Worm (Caenorhabditis elegans) whole organism, L1 larva: ENCODE measurements around the gene F54F2.14.

ENCODE experiments used
- efl-1 ChIP-seq, 4 experiments: fragments of 150-350 bp; optimal IDR thresholded peaks in 3 of 4; peaks in 1 of 4; 1 replicate in 1 of 4; 2 replicates in 3 of 4; lab custom pipeline; 2014; ENCODE audit warnings: missing biosample characterization in 2 of 4, missing genetic modification characterization in 2 of 4, missing genetic modification reagents in 2 of 4
- efl-3 ChIP-seq: fragments of 200-800 bp; sonication (Bioruptor generic); optimal IDR thresholded peaks from 2 replicates; lab custom pipeline; 2018; ENCODE audit warnings: mild to moderate bottlenecking, missing genetic modification characterization, missing compliant biosample characterization
- egl-27 ChIP-seq, 2 experiments: fragments of 150-350 bp in 1 of 2; sonication (generic microtip); optimal IDR thresholded peaks; 3 replicates each; lab custom pipeline; 2017 to 2018; ENCODE audit warnings: missing biosample characterization in 2 of 2, missing genetic modification characterization in 2 of 2, missing genetic modification reagents in 2 of 2
- irx-1 ChIP-seq: sonication (generic microtip); optimal IDR thresholded peaks from 2 replicates; lab custom pipeline; 2016; ENCODE audit warnings: missing genetic modification characterization, missing compliant biosample characterization
- mep-1 ChIP-seq: fragments of 150-350 bp; optimal IDR thresholded peaks from 2 replicates; lab custom pipeline; 2014; ENCODE audit warnings: missing biosample characterization, missing genetic modification characterization
- nhr-12 ChIP-seq: sonication (generic microtip); optimal IDR thresholded peaks from 2 replicates; lab custom pipeline; 2017; ENCODE audit warnings: missing biosample characterization, missing genetic modification characterization
- tbx-2 ChIP-seq: sonication (generic microtip); optimal IDR thresholded peaks from 2 replicates; lab custom pipeline; 2016; ENCODE audit warnings: missing genetic modification characterization, missing compliant biosample characterization

ce11 chrIII:8824556-8824955, 33.2 kb downstream of the F54F2.14 start:
- TF ChIP-seq egl-27 (tag; optimal IDR thresholded peaks at IDR 0.05; lab: Kevin White, UChicago) (no peak), irx-1 (no peak), efl-1 (optimal IDR thresholded peaks at IDR 0.05; lab: Kevin White, UChicago) (no peak), efl-1 (GFP tag; optimal IDR thresholded peaks at IDR 0.05 in 1 of 2; lab: Kevin White, UChicago) (no peak), tbx-2 (tag; lab: Kevin White, UChicago) (no peak), efl-3 (GFP tag; lab: Kevin White, UChicago) (no peak), mep-1 (no peak), nhr-12 (tag; lab: Kevin White, UChicago) (no peak)
